Fruit fly (Drosophila melanogaster) whole organism, prepupa: Measurements from ENCODE around the gene Nse4.

Source experiments
- Blimp-1 ChIP-seq: fragments of 200-800 bp; sonication (Bioruptor generic); optimal IDR thresholded peaks from 3 replicates; lab custom pipeline; 2017; ENCODE audit warnings: missing biosample characterization, missing genetic modification characterization, mild to moderate bottlenecking, moderate library complexity, missing genetic modification reagents
- CG10631 ChIP-seq: fragments of 200-800 bp; sonication (Bioruptor generic); optimal IDR thresholded peaks from 2 replicates; lab custom pipeline; 2016; ENCODE audit warnings: missing biosample characterization, missing genetic modification characterization
- CG11762 ChIP-seq: fragments of 200-800 bp; sonication (Bioruptor generic); optimal IDR thresholded peaks from 3 replicates; lab custom pipeline; 2016; ENCODE audit warnings: missing biosample characterization, missing genetic modification characterization; ENCODE audit not compliant: insufficient read depth
- CG11902 ChIP-seq: fragments of 200-800 bp; sonication (Bioruptor generic); optimal IDR thresholded peaks from 3 replicates; lab custom pipeline; 2016; ENCODE audit warnings: missing biosample characterization, missing genetic modification characterization
- CG15336 ChIP-seq: fragments of 200-800 bp; sonication (Bioruptor generic); IDR thresholded peaks from 2 replicates; pipeline ENCODE4 v1.3.6; 2022; ENCODE audit warnings: missing biosample characterization, missing genetic modification characterization
- CG1621 ChIP-seq: fragments of 200-800 bp; sonication (Bioruptor generic); optimal IDR thresholded peaks from 3 replicates; lab custom pipeline; 2018; ENCODE audit warnings: missing biosample characterization, mild to moderate bottlenecking, missing genetic modification characterization
- CG3032 ChIP-seq: fragments of 200-800 bp; optimal IDR thresholded peaks from 2 replicates; lab custom pipeline; 2019; ENCODE audit warnings: missing biosample characterization, mild to moderate bottlenecking, missing genetic modification characterization, moderate library complexity
- CG32006 ChIP-seq: fragments of 200-800 bp; sonication (Bioruptor generic); optimal IDR thresholded peaks from 3 replicates; lab custom pipeline; 2017; ENCODE audit warnings: missing biosample characterization, mild to moderate bottlenecking, missing genetic modification characterization
- CG34406 ChIP-seq: fragments of 200-800 bp; sonication (Bioruptor generic); optimal IDR thresholded peaks from 3 replicates; lab custom pipeline; 2016; ENCODE audit warnings: missing biosample characterization, missing genetic modification characterization
- CG4318 ChIP-seq: fragments of 200-800 bp; sonication (Bioruptor generic); optimal IDR thresholded peaks from 3 replicates; lab custom pipeline; 2017; ENCODE audit warnings: missing biosample characterization, mild to moderate bottlenecking, missing genetic modification characterization
- CG6163 ChIP-seq: fragments of 200-800 bp; sonication (Bioruptor generic); IDR thresholded peaks from 3 replicates; pipeline ENCODE4 v1.3.6; 2022; ENCODE audit warnings: missing biosample characterization, missing genetic modification characterization
- CG6276 ChIP-seq: fragments of 200-800 bp; sonication (Bioruptor generic); optimal IDR thresholded peaks from 2 replicates; lab custom pipeline; 2017; ENCODE audit warnings: missing biosample characterization, mild to moderate bottlenecking, missing genetic modification characterization
- CG6792 ChIP-seq: fragments of 200-800 bp; sonication (Bioruptor generic); optimal IDR thresholded peaks from 3 replicates; lab custom pipeline; 2016; ENCODE audit warnings: missing biosample characterization, missing genetic modification characterization
- CG6808 ChIP-seq: fragments of 200-800 bp; sonication (Bioruptor generic); optimal IDR thresholded peaks from 3 replicates; lab custom pipeline; 2017; ENCODE audit warnings: missing biosample characterization, missing genetic modification characterization, mild to moderate bottlenecking, moderate library complexity, missing genetic modification reagents
- CG6854 ChIP-seq: fragments of 200-800 bp; sonication (Bioruptor generic); optimal IDR thresholded peaks from 2 replicates; lab custom pipeline; 2017; ENCODE audit warnings: missing biosample characterization, mild to moderate bottlenecking, missing genetic modification characterization
- CG8319 ChIP-seq: fragments of 200-800 bp; sonication (Bioruptor generic); optimal IDR thresholded peaks from 3 replicates; lab custom pipeline; 2016; ENCODE audit warnings: missing biosample characterization, missing genetic modification characterization
- CG8632 ChIP-seq: fragments of 200-800 bp; sonication (Bioruptor generic); optimal IDR thresholded peaks from 3 replicates; lab custom pipeline; 2016; ENCODE audit warnings: missing biosample characterization, missing genetic modification characterization
- CG9139 ChIP-seq: fragments of 200-800 bp; sonication (Bioruptor generic); optimal IDR thresholded peaks from 3 replicates; lab custom pipeline; 2017; ENCODE audit warnings: missing biosample characterization, mild to moderate bottlenecking, missing genetic modification characterization
- Eip75B ChIP-seq: fragments of 200-800 bp; sonication (Bioruptor generic); optimal IDR thresholded peaks from 3 replicates; lab custom pipeline; 2016; ENCODE audit warnings: missing biosample characterization, missing genetic modification characterization
- Eip78C ChIP-seq: fragments of 200-800 bp; sonication (Bioruptor generic); peaks from one replicate; lab custom pipeline; 2016; ENCODE audit warnings: missing biosample characterization, missing genetic modification characterization
- Ets21C ChIP-seq: fragments of 200-800 bp; sonication (Bioruptor generic); optimal IDR thresholded peaks from 3 replicates; lab custom pipeline; 2016; ENCODE audit warnings: missing biosample characterization, missing genetic modification characterization
- Gug ChIP-seq: fragments of 200-800 bp; sonication (Bioruptor generic); IDR thresholded peaks from 2 replicates; pipeline ENCODE4 v1.3.6; 2022; ENCODE audit warnings: missing biosample characterization, missing genetic modification characterization
- Hr38 ChIP-seq: sonication (Bioruptor generic); optimal IDR thresholded peaks from 2 replicates; lab custom pipeline; 2016; ENCODE audit warnings: missing biosample characterization, missing genetic modification characterization
- Hr39 ChIP-seq: fragments of 200-800 bp; sonication (Bioruptor generic); optimal IDR thresholded peaks from 2 replicates; lab custom pipeline; 2016; ENCODE audit warnings: missing biosample characterization, missing genetic modification characterization
- Hr4 ChIP-seq: fragments of 200-800 bp; sonication (Bioruptor generic); optimal IDR thresholded peaks from 3 replicates; lab custom pipeline; 2016; ENCODE audit warnings: missing biosample characterization, missing genetic modification characterization
- Lpt ChIP-seq: fragments of 200-800 bp; sonication (Bioruptor generic); optimal IDR thresholded peaks from 3 replicates; lab custom pipeline; 2016; ENCODE audit warnings: missing biosample characterization, missing genetic modification characterization
- Smox ChIP-seq: fragments of 200-800 bp; sonication (Bioruptor generic); optimal IDR thresholded peaks from 3 replicates; lab custom pipeline; 2016; ENCODE audit warnings: missing biosample characterization, missing genetic modification characterization
- Sox14 ChIP-seq: fragments of 200-800 bp; sonication (Bioruptor generic); optimal IDR thresholded peaks from 3 replicates; lab custom pipeline; 2016; ENCODE audit warnings: missing biosample characterization, missing genetic modification characterization
- Sox15 ChIP-seq: fragments of 200-800 bp; sonication (Bioruptor generic); optimal IDR thresholded peaks from 3 replicates; lab custom pipeline; 2016; ENCODE audit warnings: missing biosample characterization, missing genetic modification characterization
- achi ChIP-seq: fragments of 200-800 bp; sonication (Bioruptor generic); optimal IDR thresholded peaks from 3 replicates; lab custom pipeline; 2016; ENCODE audit warnings: missing biosample characterization, missing genetic modification characterization
- dac ChIP-seq: fragments of 200-800 bp; sonication (Bioruptor generic); optimal IDR thresholded peaks from 2 replicates; lab custom pipeline; 2017; ENCODE audit warnings: missing biosample characterization, mild to moderate bottlenecking, missing genetic modification characterization
- dsx ChIP-seq: fragments of 200-800 bp; optimal IDR thresholded peaks from 3 replicates; lab custom pipeline; 2019; ENCODE audit warnings: missing biosample characterization, mild to moderate bottlenecking, missing genetic modification characterization, moderate library complexity; ENCODE audit not compliant: poor library complexity, severe bottlenecking
- eg ChIP-seq: fragments of 200-800 bp; sonication (Bioruptor generic); IDR thresholded peaks from 3 replicates; pipeline ENCODE4 v1.3.6; 2022; ENCODE audit warnings: missing biosample characterization, missing genetic modification characterization
- esn ChIP-seq: fragments of 200-800 bp; sonication (Bioruptor generic); optimal IDR thresholded peaks from 2 replicates; lab custom pipeline; 2016; ENCODE audit warnings: missing biosample characterization, mild to moderate bottlenecking, missing genetic modification characterization, moderate library complexity
- fd59A ChIP-seq: fragments of 200-800 bp; sonication (Bioruptor generic); optimal IDR thresholded peaks from 2 replicates; lab custom pipeline; 2017; ENCODE audit warnings: missing biosample characterization, mild to moderate bottlenecking, missing genetic modification characterization, missing genetic modification reagents
- fd85E ChIP-seq: fragments of 200-800 bp; sonication (Bioruptor generic); optimal IDR thresholded peaks from 3 replicates; lab custom pipeline; 2016; ENCODE audit warnings: missing biosample characterization, missing genetic modification characterization
- fkh ChIP-seq: fragments of 200-800 bp; sonication (Bioruptor generic); optimal IDR thresholded peaks from 3 replicates; lab custom pipeline; 2017; ENCODE audit warnings: missing biosample characterization, mild to moderate bottlenecking, missing genetic modification characterization, moderate library complexity
- net ChIP-seq: fragments of 200-800 bp; sonication (Bioruptor generic); optimal IDR thresholded peaks from 3 replicates; lab custom pipeline; 2016; ENCODE audit warnings: missing biosample characterization, missing genetic modification characterization
- pdm3 ChIP-seq: fragments of 200-800 bp; sonication (Bioruptor generic); optimal IDR thresholded peaks from 3 replicates; lab custom pipeline; 2016; ENCODE audit warnings: missing biosample characterization, missing genetic modification characterization
- salr ChIP-seq, 2 experiments: fragments of 200-800 bp; sonication (Bioruptor generic); optimal IDR thresholded peaks; 3 replicates each; lab custom pipeline; 2016 to 2018; ENCODE audit warnings: missing biosample characterization in 2 of 2, missing genetic modification characterization in 2 of 2, mild to moderate bottlenecking in 1 of 2
- spab ChIP-seq: fragments of 200-800 bp; sonication (Bioruptor generic); optimal IDR thresholded peaks from 2 replicates; lab custom pipeline; 2017; ENCODE audit warnings: missing biosample characterization, mild to moderate bottlenecking, missing genetic modification characterization, missing genetic modification reagents
- svp ChIP-seq: fragments of 200-800 bp; sonication (Bioruptor generic); peaks from one replicate; lab custom pipeline; 2016; ENCODE audit warnings: missing biosample characterization, missing genetic modification characterization
- vri ChIP-seq: fragments of 200-800 bp; sonication (Bioruptor generic); optimal IDR thresholded peaks from 3 replicates; lab custom pipeline; 2016; ENCODE audit warnings: missing biosample characterization, mild to moderate bottlenecking, missing genetic modification characterization

Nse4 gene

DNA sequence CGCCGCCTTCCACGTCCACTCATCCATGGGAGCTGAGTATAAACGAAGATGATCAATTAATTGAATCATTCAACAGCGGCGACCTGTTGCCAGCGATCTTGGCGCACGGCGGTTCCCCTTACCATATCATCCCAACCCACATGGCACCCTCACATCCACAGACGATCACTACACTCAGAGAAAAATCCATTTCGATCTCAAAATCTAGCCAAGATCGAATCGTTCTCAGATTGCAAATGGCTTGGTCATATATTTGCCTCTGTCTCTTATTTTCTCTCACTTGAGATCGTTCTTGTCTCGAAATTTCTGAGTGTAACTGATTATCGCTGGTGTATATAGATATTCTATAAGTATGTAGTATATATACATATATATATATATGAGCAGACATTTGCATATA is 29.1 kb downstream of the Nse4 start (continued):
- TF ChIP-seq CG32006 (GFP tag; lab: Kevin White, UChicago) (peak; percentile 67), eg (GFP tag; lab: Robert Waterston, UW) (no peak; the same call in 2 of the 3 replicates), CG6808 (GFP tag; lab: Kevin White, UChicago) (peak; percentile 48), spab (GFP tag; lab: Kevin White, UChicago) (peak; percentile 55), Hr39 (peak; percentile 4), dac (GFP tag; lab: Kevin White, UChicago) (no peak), esn (GFP tag; lab: Kevin White, UChicago) (peak; percentile 24), CG10631 (peak; percentile 46), CG3032 (tag; lab: Kevin White, UChicago) (peak; percentile 60), CG1621 (tag; lab: Kevin White, UChicago) (no peak), dsx (no peak), CG6854 (GFP tag; lab: Kevin White, UChicago) (no peak), pdm3 (GFP tag; lab: Kevin White, UChicago) (peak; percentile 60), CG4318 (GFP tag; lab: Kevin White, UChicago) (peak; percentile 19), Sox15 (GFP tag; lab: Kevin White, UChicago) (peak; percentile 25), CG11762 (peak; percentile 30), CG9139 (no peak), CG6163 (GFP tag; lab: Robert Waterston, UW) (peak; percentile 80), fd85E (GFP tag; lab: Kevin White, UChicago) (no peak), CG8319 (peak; percentile 4), Blimp-1 (no peak), Hr38 (no peak), CG8632 (peak; percentile 30), CG15336 (GFP tag; lab: Robert Waterston, UW) (no peak; the same call in 1 of the 2 replicates), Gug (GFP tag; lab: Robert Waterston, UW) (no peak), fd59A (peak; percentile 27)

DNA sequence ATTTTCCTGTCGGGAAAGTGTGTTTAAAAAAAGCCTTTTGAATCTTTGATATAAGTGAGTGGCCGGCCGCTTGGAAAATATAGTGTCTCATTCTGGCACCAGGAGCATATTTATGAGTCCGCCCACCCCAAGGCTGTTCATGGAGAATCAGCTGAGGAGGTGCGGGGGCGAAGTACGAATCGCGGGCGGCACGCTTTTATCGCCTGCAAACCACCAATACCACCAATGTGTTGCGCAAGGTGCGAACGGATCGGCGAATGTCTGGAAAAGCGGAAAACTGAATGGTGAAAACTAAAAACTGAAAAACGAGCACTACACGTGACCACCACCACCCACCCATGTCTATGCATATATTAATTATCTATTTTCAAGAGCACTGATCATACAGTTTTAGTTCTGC is 29.7 kb downstream of the Nse4 start:
- TF ChIP-seq CG6854 (GFP tag; lab: Kevin White, UChicago) (no peak), CG6792 (no peak), Eip75B (no peak), CG8319 (no peak), Sox15 (GFP tag; lab: Kevin White, UChicago) (no peak), CG6163 (GFP tag; lab: Robert Waterston, UW) (no peak)

DNA sequence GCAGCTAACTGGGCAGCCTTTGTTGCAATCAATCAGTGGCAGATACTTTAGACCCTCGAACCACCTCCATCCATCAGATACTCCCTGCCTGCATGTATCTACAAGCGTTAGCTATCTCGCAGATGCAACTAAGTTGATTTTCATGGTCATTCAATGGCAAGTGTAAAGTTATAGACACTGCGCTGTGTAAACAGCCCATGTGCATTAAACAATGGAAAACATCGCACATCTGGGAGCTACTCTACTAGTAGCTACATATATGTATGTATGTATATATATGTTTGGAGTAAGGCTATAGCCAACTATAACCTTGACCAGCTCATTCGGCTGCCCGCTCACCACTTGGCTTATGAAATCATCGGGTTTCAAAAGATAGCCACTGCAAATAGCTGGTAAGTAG is 31.0 kb downstream of the Nse4 start:
- peak; percentile 36 for TF ChIP-seq dsx
- TF ChIP-seq CG6276 (GFP tag; lab: Kevin White, UChicago): no peak
- TF ChIP-seq Eip78C (GFP tag; lab: Kevin White, UChicago): peak; percentile 16
- no peak for TF ChIP-seq dac (GFP tag; lab: Kevin White, UChicago)

DNA sequence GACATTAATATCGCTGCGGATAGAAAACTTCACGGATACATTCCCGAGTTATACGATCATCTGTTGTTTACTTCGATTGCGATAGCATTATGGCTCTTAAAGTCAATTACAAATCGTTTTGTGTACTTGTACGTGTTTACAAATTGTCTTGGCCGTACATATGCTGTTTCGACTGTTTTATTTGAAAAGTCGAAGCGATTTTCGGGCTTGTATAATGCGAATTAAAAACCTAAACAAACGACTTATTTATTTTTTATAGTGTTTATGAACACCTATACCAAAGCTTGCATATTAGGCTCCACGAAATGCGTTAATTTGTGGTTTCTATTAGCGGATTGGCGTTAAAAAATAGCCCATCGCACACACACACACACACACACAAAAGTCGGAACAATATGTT is 33.0 kb downstream of the Nse4 start:
- peak; percentile 69 for TF ChIP-seq fkh
- TF ChIP-seq spab (GFP tag; lab: Kevin White, UChicago): no peak

DNA sequence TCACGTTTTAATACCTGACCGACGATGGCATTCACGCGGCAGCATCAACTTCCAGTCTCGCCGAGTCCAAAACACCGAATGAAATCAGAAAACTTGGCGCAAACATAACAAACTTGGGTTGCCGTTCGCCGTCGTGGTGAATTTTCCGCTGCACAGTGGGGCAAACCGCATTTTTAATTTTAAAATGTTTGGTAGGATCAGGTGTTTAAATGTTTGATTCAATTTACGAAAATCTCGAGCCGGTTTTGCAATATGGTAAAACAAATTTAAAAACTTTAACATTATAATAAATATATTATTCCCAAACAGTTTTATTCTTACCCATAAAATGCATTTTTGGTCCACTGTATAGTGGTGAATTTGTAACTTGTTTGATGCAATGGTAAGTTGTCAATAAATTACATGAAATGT is 35.0 kb downstream of the Nse4 start, which contains the start of gene RluA-1:
TSS of gene RluA-1 (minus strand) at position 82 of the 411 bp plus-strand sequence.
- peak; percentile 97 for TF ChIP-seq Lpt (GFP tag; lab: Kevin White, UChicago)
- peak; percentile 97 for TF ChIP-seq CG3032 (tag; lab: Kevin White, UChicago)
- no peak for TF ChIP-seq vri (GFP tag; lab: Kevin White, UChicago)
- TF ChIP-seq net (GFP tag; lab: Kevin White, UChicago): peak; percentile 98
- peak; percentile 96 for TF ChIP-seq svp
- peak; percentile 84 for TF ChIP-seq CG11902
- TF ChIP-seq CG9139: peak; percentile 93
- peak; percentile 96 for TF ChIP-seq CG34406 (GFP tag; lab: Kevin White, UChicago)
- TF ChIP-seq CG6792: peak; percentile 95
- TF ChIP-seq Hr4 (GFP tag; lab: Kevin White, UChicago): peak; percentile 98
- peak; percentile 94 for TF ChIP-seq CG6808 (GFP tag; lab: Kevin White, UChicago)
- peak; percentile 93 for TF ChIP-seq Smox
- peak; percentile 95 for TF ChIP-seq CG6163 (GFP tag; lab: Robert Waterston, UW)
- TF ChIP-seq esn (GFP tag; lab: Kevin White, UChicago): peak; percentile 94
- peak; percentile 97 for TF ChIP-seq CG11762
- TF ChIP-seq Blimp-1: peak; percentile 82
- peak; percentile 94 for TF ChIP-seq Sox14 (GFP tag; lab: Kevin White, UChicago)
- peak; percentile 96 for TF ChIP-seq achi (GFP tag; lab: Kevin White, UChicago)
- peak; percentile 94 to 96 for TF ChIP-seq salr (GFP tag; optimal IDR thresholded peaks at IDR 0.05; lab: Kevin White, UChicago)
- peak; percentile 82 for TF ChIP-seq fkh
- TF ChIP-seq Ets21C (GFP tag; lab: Kevin White, UChicago): peak; percentile 83
- peak; percentile 97 for TF ChIP-seq dac (GFP tag; lab: Kevin White, UChicago)
- peak; percentile 97 for TF ChIP-seq CG4318 (GFP tag; lab: Kevin White, UChicago)
